Worm (Caenorhabditis elegans): Measurements from ENCODE around the gene srd-7.

- TF ChIP-seq elt-3 (tag; optimal IDR thresholded peaks at IDR 0.05) = no peak
- no peak for TF ChIP-seq nhr-11 (tag; optimal IDR thresholded peaks at IDR 0.05)
- TF ChIP-seq aly-2 (tag; optimal IDR thresholded peaks at IDR 0.05) = no peak
- TF ChIP-seq elt-1 (tag; optimal IDR thresholded peaks at IDR 0.05) = no peak
- TF ChIP-seq nhr-12 (tag; optimal IDR thresholded peaks at IDR 0.05) = no peak
- TF ChIP-seq nhr-237 (tag; optimal IDR thresholded peaks at IDR 0.05) = no peak
- no peak for TF ChIP-seq lin-39 (tag; optimal IDR thresholded peaks at IDR 0.05)
- TF ChIP-seq snpc-4 (tag; optimal IDR thresholded peaks at IDR 0.05) = no peak
Measured at ce11 chrIV:10744475-10744874, 42.2 kb downstream of the srd-7 start, which contains the start of gene T25B9.3.

Measured in whole organism, L2 larva.